Fruit fly (Drosophila melanogaster) whole organism, embryonic: ENCODE measurements around the gene CG5255.

Experiments used
- Abd-B ChIP-seq: fragments of 200-800 bp; sonication (Bioruptor generic); optimal IDR thresholded peaks from 2 replicates; lab custom pipeline; 2018; ENCODE audit warnings: missing biosample characterization, mild to moderate bottlenecking, missing genetic modification characterization, moderate library complexity
- Atf-2 ChIP-seq: fragments of 200-800 bp; sonication (Bioruptor generic); optimal IDR thresholded peaks from 2 replicates; lab custom pipeline; 2016; ENCODE audit warnings: missing biosample characterization, missing genetic modification characterization
- Atf3 ChIP-seq: fragments of 200-800 bp; sonication (Bioruptor generic); optimal IDR thresholded peaks from 3 replicates; lab custom pipeline; 2016; ENCODE audit warnings: missing biosample characterization, missing genetic modification characterization
- Bteb2 ChIP-seq: fragments of 200-800 bp; sonication (Bioruptor generic); optimal IDR thresholded peaks from 2 replicates; lab custom pipeline; 2016; ENCODE audit warnings: missing biosample characterization, missing genetic modification characterization
- CG10147 ChIP-seq: fragments of 200-800 bp; sonication (Bioruptor generic); optimal IDR thresholded peaks from 2 replicates; lab custom pipeline; 2019; ENCODE audit warnings: missing biosample characterization, mild to moderate bottlenecking, missing genetic modification characterization, moderate library complexity
- CG10366 ChIP-seq: fragments of 200-800 bp; sonication (Bioruptor generic); IDR thresholded peaks from 2 replicates; pipeline ENCODE4 v1.3.6; 2022; ENCODE audit warnings: missing biosample characterization, missing genetic modification characterization
- CG10979 ChIP-seq: fragments of 200-800 bp; sonication (Bioruptor generic); optimal IDR thresholded peaks from 2 replicates; lab custom pipeline; 2018; ENCODE audit warnings: missing biosample characterization, mild to moderate bottlenecking, missing genetic modification characterization, moderate library complexity
- CG11093 ChIP-seq: fragments of 200-800 bp; sonication (Bioruptor generic); IDR thresholded peaks from 3 replicates; pipeline ENCODE4 v1.3.6; 2022; ENCODE audit warnings: missing biosample characterization, missing genetic modification characterization
- CG11504 ChIP-seq: fragments of 200-800 bp; sonication (Bioruptor generic); optimal IDR thresholded peaks from 3 replicates; lab custom pipeline; 2019; ENCODE audit warnings: missing biosample characterization, mild to moderate bottlenecking, missing genetic modification characterization, moderate library complexity
- CG12219 ChIP-seq: fragments of 200-800 bp; sonication (Bioruptor generic); optimal IDR thresholded peaks from 3 replicates; lab custom pipeline; 2018; ENCODE audit warnings: missing biosample characterization, mild to moderate bottlenecking, missing genetic modification characterization
- CG13775 ChIP-seq: fragments of 200-800 bp; sonication (Bioruptor generic); optimal IDR thresholded peaks from 3 replicates; lab custom pipeline; 2017; ENCODE audit warnings: missing biosample characterization, mild to moderate bottlenecking, missing genetic modification characterization
- CG14441 ChIP-seq: fragments of 200-800 bp; sonication (Bioruptor generic); IDR thresholded peaks from 2 replicates; pipeline ENCODE4 v1.3.6; 2022; ENCODE audit warnings: missing biosample characterization, missing genetic modification characterization
- CG15269 ChIP-seq: fragments of 200-800 bp; sonication (Bioruptor generic); optimal IDR thresholded peaks from 2 replicates; lab custom pipeline; 2018; ENCODE audit warnings: missing biosample characterization, mild to moderate bottlenecking, missing genetic modification characterization, moderate library complexity
- CG1792 ChIP-seq: fragments of 200-800 bp; sonication (Bioruptor generic); optimal IDR thresholded peaks from 2 replicates; lab custom pipeline; 2016; ENCODE audit warnings: missing biosample characterization, missing genetic modification characterization
- CG1832 ChIP-seq: fragments of 200-800 bp; sonication (Bioruptor generic); optimal IDR thresholded peaks from 2 replicates; lab custom pipeline; 2017; ENCODE audit warnings: missing biosample characterization, mild to moderate bottlenecking, missing genetic modification characterization, inconsistent platforms
- CG30431 ChIP-seq: fragments of 200-800 bp; sonication (Bioruptor generic); optimal IDR thresholded peaks from 2 replicates; lab custom pipeline; 2017; ENCODE audit warnings: missing biosample characterization, missing genetic modification characterization
- CG34422 ChIP-seq: fragments of 200-800 bp; sonication (Bioruptor generic); IDR thresholded peaks from 3 replicates; pipeline ENCODE4 v1.3.6; 2022; ENCODE audit warnings: missing biosample characterization, missing genetic modification characterization
- CG5953 ChIP-seq: fragments of 200-800 bp; sonication (Bioruptor generic); IDR thresholded peaks from 2 replicates; pipeline ENCODE4 v1.3.6; 2022; ENCODE audit warnings: missing biosample characterization, missing genetic modification characterization
- CG6272 ChIP-seq: fragments of 200-800 bp; sonication (Bioruptor generic); IDR thresholded peaks from 2 replicates; pipeline ENCODE4 v1.3.6; 2022; ENCODE audit warnings: missing biosample characterization, missing genetic modification characterization
- CG6689 ChIP-seq: fragments of 200-800 bp; sonication (Bioruptor generic); IDR thresholded peaks from 2 replicates; pipeline ENCODE4 v1.3.6; 2022; ENCODE audit warnings: missing biosample characterization, missing genetic modification characterization
- CG8359 ChIP-seq: fragments of 200-800 bp; sonication (Bioruptor generic); optimal IDR thresholded peaks from 2 replicates; lab custom pipeline; 2017; ENCODE audit warnings: missing biosample characterization, mild to moderate bottlenecking, missing genetic modification characterization, borderline replicate concordance
- CTCF ChIP-seq: fragments of 200-800 bp; sonication (Bioruptor generic); optimal IDR thresholded peaks from 2 replicates; lab custom pipeline; 2017; ENCODE audit warnings: missing biosample characterization, mild to moderate bottlenecking, missing genetic modification characterization, moderate library complexity
- Dad ChIP-seq: fragments of 200-800 bp; sonication (Bioruptor generic); optimal IDR thresholded peaks from 3 replicates; lab custom pipeline; 2016; ENCODE audit warnings: missing biosample characterization, missing genetic modification characterization
- Dip2 ChIP-seq: fragments of 200-800 bp; sonication (Bioruptor generic); IDR thresholded peaks from 2 replicates; pipeline ENCODE4 v1.3.6; 2022; ENCODE audit warnings: missing biosample characterization, missing genetic modification characterization
- Dip3 ChIP-seq: fragments of 200-800 bp; sonication (Bioruptor generic); optimal IDR thresholded peaks from 3 replicates; lab custom pipeline; 2016; ENCODE audit warnings: missing biosample characterization, missing genetic modification characterization
- Dref ChIP-seq: fragments of 200-800 bp; sonication (Bioruptor generic); IDR thresholded peaks from 2 replicates; pipeline ENCODE4 v1.3.6; 2022; ENCODE audit warnings: missing biosample characterization, missing genetic modification characterization
- Ets97D ChIP-seq: fragments of 200-800 bp; sonication (Bioruptor generic); optimal IDR thresholded peaks from 3 replicates; lab custom pipeline; 2016; ENCODE audit warnings: missing biosample characterization, missing genetic modification characterization
- GATAe ChIP-seq: fragments of 200-800 bp; sonication (Bioruptor generic); conservative IDR thresholded peaks from 2 replicates; pipeline ENCODE4 v1.3.6; 2022; ENCODE audit warnings: missing biosample characterization, missing genetic modification characterization
- H2.0 ChIP-seq: fragments of 200-800 bp; sonication (Bioruptor generic); IDR thresholded peaks from 2 replicates; pipeline ENCODE4 v1.3.6; 2022; ENCODE audit warnings: missing biosample characterization, missing genetic modification characterization
- HLH4C ChIP-seq: fragments of 200-800 bp; sonication (Bioruptor generic); IDR thresholded peaks from 3 replicates; pipeline ENCODE4 v1.3.6; 2022; ENCODE audit warnings: missing biosample characterization, missing genetic modification characterization; ENCODE audit not compliant: partially characterized antibody
- Jarid2 ChIP-seq: fragments of 200-800 bp; sonication (Bioruptor generic); optimal IDR thresholded peaks from 3 replicates; lab custom pipeline; 2017; ENCODE audit warnings: mild to moderate bottlenecking, missing biosample characterization, missing genetic modification reagents, missing genetic modification characterization
- Pdp1 ChIP-seq, 2 experiments: fragments of 200-800 bp; sonication (Bioruptor generic); optimal IDR thresholded peaks; 3 replicates each; lab custom pipeline; 2016; ENCODE audit warnings: missing biosample characterization in 2 of 2, missing genetic modification characterization in 2 of 2, mild to moderate bottlenecking in 1 of 2, moderate library complexity in 1 of 2
- Ptx1 ChIP-seq: fragments of 200-800 bp; sonication (Bioruptor generic); IDR thresholded peaks from 2 replicates; pipeline ENCODE4 v1.3.6; 2022; ENCODE audit warnings: missing biosample characterization, missing genetic modification characterization
- Side ChIP-seq: fragments of 200-800 bp; sonication (Bioruptor generic); optimal IDR thresholded peaks from 2 replicates; lab custom pipeline; 2016; ENCODE audit warnings: missing biosample characterization, missing genetic modification characterization
- Usf ChIP-seq: fragments of 200-800 bp; sonication (Bioruptor generic); optimal IDR thresholded peaks from 2 replicates; lab custom pipeline; 2017; ENCODE audit warnings: missing genotype, missing biosample characterization, missing genetic modification characterization
- abd-A ChIP-seq: fragments of 200-800 bp; sonication (Bioruptor generic); optimal IDR thresholded peaks from 3 replicates; lab custom pipeline; 2019; ENCODE audit warnings: missing biosample characterization, mild to moderate bottlenecking, missing genetic modification characterization, moderate library complexity
- aop ChIP-seq: fragments of 200-800 bp; sonication (Bioruptor generic); IDR thresholded peaks from 2 replicates; pipeline ENCODE4 v1.3.6; 2022; ENCODE audit warnings: missing biosample characterization, missing genetic modification characterization
- dati ChIP-seq: fragments of 200-800 bp; sonication (Bioruptor generic); IDR thresholded peaks from 2 replicates; pipeline ENCODE4 v1.3.6; 2022; ENCODE audit warnings: missing biosample characterization, missing genetic modification characterization
- dmrt11E ChIP-seq: fragments of 200-800 bp; sonication (Bioruptor generic); optimal IDR thresholded peaks from 3 replicates; lab custom pipeline; 2018; ENCODE audit warnings: missing biosample characterization, mild to moderate bottlenecking, missing genetic modification characterization, moderate library complexity
- en ChIP-seq: fragments of 200-800 bp; sonication (Bioruptor generic); optimal IDR thresholded peaks from 2 replicates; lab custom pipeline; 2016; ENCODE audit warnings: missing biosample characterization, missing genetic modification characterization
- ewg ChIP-seq: fragments of 200-800 bp; sonication (Bioruptor generic); optimal IDR thresholded peaks from 3 replicates; lab custom pipeline; 2017; ENCODE audit warnings: mild to moderate bottlenecking, missing biosample characterization, missing genetic modification reagents, missing genetic modification characterization
- ftz-f1 ChIP-seq: fragments of 200-800 bp; sonication (Bioruptor generic); optimal IDR thresholded peaks from 2 replicates; lab custom pipeline; 2016; ENCODE audit warnings: missing biosample characterization, missing genetic modification characterization
- gce ChIP-seq: fragments of 200-800 bp; sonication (Bioruptor generic); IDR thresholded peaks from 3 replicates; pipeline ENCODE4 v1.3.6; 2022; ENCODE audit warnings: missing biosample characterization, missing genetic modification characterization
- gfzf ChIP-seq: fragments of 200-800 bp; sonication (Bioruptor generic); optimal IDR thresholded peaks from 2 replicates; lab custom pipeline; 2016; ENCODE audit warnings: missing biosample characterization, mild to moderate bottlenecking, missing genetic modification characterization, moderate library complexity
- grau ChIP-seq: fragments of 200-800 bp; optimal IDR thresholded peaks from 3 replicates; lab custom pipeline; 2019; ENCODE audit warnings: missing biosample characterization, mild to moderate bottlenecking, missing genetic modification characterization, moderate library complexity
- gro ChIP-seq: fragments of 200-800 bp; sonication (Bioruptor generic); optimal IDR thresholded peaks from 2 replicates; lab custom pipeline; 2016; ENCODE audit warnings: missing biosample characterization, missing genetic modification characterization
- ken ChIP-seq: fragments of 200-800 bp; sonication (Bioruptor generic); IDR thresholded peaks from 3 replicates; pipeline ENCODE4 v1.3.6; 2022; ENCODE audit warnings: missing biosample characterization, missing genetic modification characterization
- sens ChIP-seq: fragments of 200-800 bp; sonication (Bioruptor generic); peaks from one replicate; lab custom pipeline; 2016; ENCODE audit warnings: missing biosample characterization, missing genetic modification characterization
- sqz ChIP-seq: fragments of 200-800 bp; sonication (Bioruptor generic); optimal IDR thresholded peaks from 3 replicates; lab custom pipeline; 2018; ENCODE audit warnings: missing biosample characterization, mild to moderate bottlenecking, missing genetic modification characterization
- zf30C ChIP-seq: fragments of 200-800 bp; sonication (Bioruptor generic); optimal IDR thresholded peaks from 3 replicates; lab custom pipeline; 2018; ENCODE audit warnings: missing biosample characterization, mild to moderate bottlenecking, missing genetic modification characterization
- zfh1 ChIP-seq: fragments of 200-800 bp; sonication (Bioruptor generic); IDR thresholded peaks from 3 replicates; pipeline ENCODE4 v1.3.6; 2022; ENCODE audit warnings: missing biosample characterization, missing genetic modification characterization

CG5255 gene

dm6 chr3R:17151376-17152026, 13.8 kb downstream of the CG5255 start, which contains the start of gene CG5292 (continued):
- TF ChIP-seq Jarid2 (no peak), Ptx1 (peak; percentile 65), Dad (GFP tag; lab: Kevin White, UChicago) (peak; percentile 19), Usf (GFP tag; lab: Kevin White, UChicago) (no peak), Pdp1 (GFP tag; optimal IDR thresholded peaks at IDR 0.05; lab: Kevin White, UChicago) (peak in 1 of 2 experiments; percentile 28), Abd-B (GFP tag; lab: Kevin White, UChicago) (no peak), ken (GFP tag; lab: Robert Waterston, UW) (0 out of 3 replicates have a peak, but pooled peaks have one; percentile 36), CG1832 (GFP tag; lab: Kevin White, UChicago) (no peak), Dip3 (GFP tag; lab: Kevin White, UChicago) (peak; percentile 30), Side (peak; percentile 50), CG11504 (tag; lab: Kevin White, UChicago) (peak; percentile 62), CG5953 (GFP tag; lab: Robert Waterston, UW) (0 out of 2 replicates have a peak, but pooled peaks have one; percentile 28), abd-A (tag; lab: Kevin White, UChicago) (no peak), CG6689 (peak; percentile 56), CG10147 (GFP tag; lab: Kevin White, UChicago) (peak; percentile 23), aop (no peak), gfzf (no peak), Bteb2 (GFP tag; lab: Kevin White, UChicago) (no peak), CG13775 (GFP tag; lab: Kevin White, UChicago) (peak; percentile 37), Atf-2 (GFP tag; lab: Kevin White, UChicago) (no peak), CG12219 (no peak), CG30431 (GFP tag; lab: Kevin White, UChicago) (no peak), CG6272 (GFP tag; lab: Robert Waterston, UW) (no peak), zf30C (GFP tag; lab: Kevin White, UChicago) (no peak), H2.0 (GFP tag; lab: Robert Waterston, UW) (peak; percentile 26; the same call in 1 of the 2 replicates), dmrt11E (peak; percentile 37), CG10366 (GFP tag; lab: Robert Waterston, UW) (peak; percentile 73), HLH4C (peak; percentile 23; the same call in 1 of the 3 replicates), Ets97D (peak; percentile 49), sens (peak; percentile 93), gro (no peak), CG8359 (GFP tag; lab: Kevin White, UChicago) (no peak), CG34422 (GFP tag; lab: Robert Waterston, UW) (peak; percentile 79; the same call in 2 of the 3 replicates), CG11093 (GFP tag; lab: Robert Waterston, UW) (no peak), dati (no peak), en (no peak), GATAe (GFP tag; lab: Robert Waterston, UW) (no peak), ftz-f1 (GFP tag; lab: Kevin White, UChicago) (peak; percentile 68), sqz (GFP tag; lab: Kevin White, UChicago) (no peak), zfh1 (GFP tag; lab: Robert Waterston, UW) (peak; percentile 65; the same call in 2 of the 3 replicates), gce (no peak), ewg (GFP tag; lab: Kevin White, UChicago) (peak; percentile 16), CG10979 (tag; lab: Kevin White, UChicago) (no peak), CG14441 (GFP tag; lab: Robert Waterston, UW) (peak; percentile 50), Dip2 (no peak), Atf3 (GFP tag; lab: Kevin White, UChicago) (no peak), grau (tag; lab: Kevin White, UChicago) (no peak), CTCF (no peak), Dref (GFP tag; lab: Robert Waterston, UW) (0 out of 2 replicates have a peak, but pooled peaks have one; percentile 36), CG15269 (tag; lab: Kevin White, UChicago) (no peak), CG1792 (GFP tag; lab: Kevin White, UChicago) (no peak)
